Worm (Caenorhabditis elegans): ENCODE results near the gene F38A6.5.

- TF ChIP-seq pqm-1 (tag; optimal IDR thresholded peaks at IDR 0.05) (no peak), daf-12 (tag; optimal IDR thresholded peaks at IDR 0.05) (no peak), egl-27 (tag; optimal IDR thresholded peaks at IDR 0.05) (no peak), tbx-2 (tag; optimal IDR thresholded peaks at IDR 0.05) (no peak), nhr-77 (tag; optimal IDR thresholded peaks at IDR 0.05) (no peak), zag-1 (tag; optimal IDR thresholded peaks at IDR 0.05) (no peak), nhr-28 (tag; optimal IDR thresholded peaks at IDR 0.05) (no peak), R02D3.7 (tag; optimal IDR thresholded peaks at IDR 0.05) (no peak), nhr-23 (tag; optimal IDR thresholded peaks at IDR 0.05) (no peak), nhr-237 (tag; optimal IDR thresholded peaks at IDR 0.05) (no peak), jun-1 (tag; optimal IDR thresholded peaks at IDR 0.05) (no peak), ama-1 (optimal IDR thresholded peaks at IDR 0.05) (peak; percentile 65), fkh-10 (GFP tag; optimal IDR thresholded peaks at IDR 0.05) (no peak), elt-3 (tag; optimal IDR thresholded peaks at IDR 0.05) (no peak)
Observed at ce11 chrV:20780400-20780799, 6.9 kb upstream of the F38A6.5 start, which contains the start of gene hif-1.

All from whole organism, L3 larva.